Worm (Caenorhabditis elegans) whole organism, late embryonic: ENCODE data around the gene flp-10.
A peak's percentile ranks its signal among the peaks of the same experiment; 100 is the strongest.

Experiments used
- F13H6.1 ChIP-seq: sonication (generic microtip); optimal IDR thresholded peaks from 2 replicates; lab custom pipeline; 2016; ENCODE audit warnings: missing genetic modification characterization, missing compliant biosample characterization
- K02D7.2 ChIP-seq: sonication (generic microtip); optimal IDR thresholded peaks from 2 replicates; lab custom pipeline; 2017; ENCODE audit warnings: mild to moderate bottlenecking, missing genetic modification characterization, missing compliant biosample characterization
- K09A11.1 ChIP-seq: sonication (generic microtip); optimal IDR thresholded peaks from 2 replicates; lab custom pipeline; 2017; ENCODE audit warnings: antibody characterized with exemption, mild to moderate bottlenecking, missing genetic modification characterization, missing compliant biosample characterization; ENCODE audit not compliant: insufficient read depth
- Y22D7AL.16 ChIP-seq: sonication (generic microtip); optimal IDR thresholded peaks from 2 replicates; lab custom pipeline; 2016; ENCODE audit warnings: missing genetic modification characterization, missing compliant biosample characterization
- ceh-18 ChIP-seq: sonication (generic microtip); optimal IDR thresholded peaks from 2 replicates; lab custom pipeline; 2016; ENCODE audit warnings: missing genetic modification characterization, missing compliant biosample characterization
- ceh-22 ChIP-seq: sonication (generic microtip); optimal IDR thresholded peaks from 2 replicates; lab custom pipeline; 2017; ENCODE audit warnings: missing biosample characterization, missing genetic modification characterization
- ceh-24 ChIP-seq: sonication (generic microtip); optimal IDR thresholded peaks from 2 replicates; lab custom pipeline; 2016; ENCODE audit warnings: mild to moderate bottlenecking, missing genetic modification characterization, missing compliant biosample characterization
- ceh-30 ChIP-seq: fragments of 150-350 bp; optimal IDR thresholded peaks from 2 replicates; lab custom pipeline; 2014; ENCODE audit warnings: missing biosample characterization, missing genetic modification characterization
- ceh-31 ChIP-seq: sonication (generic microtip); optimal IDR thresholded peaks from 2 replicates; lab custom pipeline; 2016; ENCODE audit warnings: missing genetic modification characterization, missing compliant biosample characterization
- ceh-34 ChIP-seq: sonication (generic microtip); optimal IDR thresholded peaks from 2 replicates; lab custom pipeline; 2016; ENCODE audit warnings: mild to moderate bottlenecking, missing genetic modification characterization, missing compliant biosample characterization
- ceh-48 ChIP-seq: sonication (generic microtip); optimal IDR thresholded peaks from 2 replicates; lab custom pipeline; 2016; ENCODE audit warnings: missing genetic modification characterization, inconsistent platforms, missing compliant biosample characterization
- elt-2 ChIP-seq: sonication (generic microtip); optimal IDR thresholded peaks from 2 replicates; lab custom pipeline; 2016; ENCODE audit warnings: missing genetic modification reagents, missing genetic modification characterization, missing compliant biosample characterization
- ets-4 ChIP-seq: sonication (generic microtip); optimal IDR thresholded peaks from 2 replicates; lab custom pipeline; 2016; ENCODE audit warnings: missing genetic modification characterization, missing compliant biosample characterization
- fax-1 ChIP-seq: sonication (generic microtip); optimal IDR thresholded peaks from 2 replicates; lab custom pipeline; 2016; ENCODE audit warnings: missing genotype, missing genetic modification characterization, missing compliant biosample characterization
- gmeb-2 ChIP-seq: sonication (generic microtip); optimal IDR thresholded peaks from 2 replicates; lab custom pipeline; 2016; ENCODE audit warnings: missing genetic modification characterization, inconsistent platforms, missing compliant biosample characterization
- hlh-13 ChIP-seq: fragments of 200-800 bp; sonication (Bioruptor generic); optimal IDR thresholded peaks from 2 replicates; lab custom pipeline; 2018; ENCODE audit warnings: mild to moderate bottlenecking, missing genetic modification characterization, missing compliant biosample characterization
- hlh-30 ChIP-seq: sonication (generic microtip); optimal IDR thresholded peaks from 2 replicates; lab custom pipeline; 2017; ENCODE audit warnings: antibody characterized with exemption, missing genetic modification characterization, missing compliant biosample characterization; ENCODE audit not compliant: insufficient read depth
- lin-11 ChIP-seq: fragments of 200-800 bp; sonication (Bioruptor generic); optimal IDR thresholded peaks from 2 replicates; lab custom pipeline; 2018; ENCODE audit warnings: mild to moderate bottlenecking, missing genetic modification characterization, missing compliant biosample characterization
- madf-2 ChIP-seq: sonication (generic microtip); optimal IDR thresholded peaks from 2 replicates; lab custom pipeline; 2017; ENCODE audit warnings: missing genetic modification characterization, missing compliant biosample characterization
- mec-3 ChIP-seq: sonication (generic microtip); optimal IDR thresholded peaks from 2 replicates; lab custom pipeline; 2016; ENCODE audit warnings: borderline replicate concordance, missing genetic modification characterization, missing compliant biosample characterization
- nfya-1 ChIP-seq: sonication (generic microtip); optimal IDR thresholded peaks from 2 replicates; lab custom pipeline; 2017; ENCODE audit warnings: missing genetic modification characterization, mild to moderate bottlenecking, missing compliant biosample characterization, antibody characterized with exemption, moderate library complexity
- npax-4 ChIP-seq: sonication (generic microtip); optimal IDR thresholded peaks from 2 replicates; lab custom pipeline; 2016; ENCODE audit warnings: missing genetic modification characterization, missing compliant biosample characterization
- odd-2 ChIP-seq: sonication (generic microtip); optimal IDR thresholded peaks from 2 replicates; lab custom pipeline; 2017; ENCODE audit warnings: antibody characterized with exemption, mild to moderate bottlenecking, missing genetic modification characterization, missing compliant biosample characterization
- pag-3 ChIP-seq: sonication (generic microtip); optimal IDR thresholded peaks from 2 replicates; lab custom pipeline; 2016; ENCODE audit warnings: missing compliant biosample characterization, missing genetic modification characterization, borderline replicate concordance
- pros-1 ChIP-seq: fragments of 150-350 bp; optimal IDR thresholded peaks from 2 replicates; lab custom pipeline; 2014; ENCODE audit warnings: missing biosample characterization, missing genetic modification reagents, missing genetic modification characterization
- sox-4 ChIP-seq: sonication (generic microtip); optimal IDR thresholded peaks from 2 replicates; lab custom pipeline; 2017; ENCODE audit warnings: mild to moderate bottlenecking, missing genetic modification characterization, inconsistent platforms, missing compliant biosample characterization
- tbx-2 ChIP-seq: sonication (generic microtip); optimal IDR thresholded peaks from 2 replicates; lab custom pipeline; 2016; ENCODE audit warnings: missing genetic modification characterization, missing compliant biosample characterization
- unc-3 ChIP-seq, 2 experiments: fragments of 200-800 bp in 1 of 2; sonication (Bioruptor generic) in 1 of 2; sonication (generic microtip) in 1 of 2; conservative IDR thresholded peaks in 1 of 2; optimal IDR thresholded peaks in 1 of 2; 2 replicates each; pipeline versions ENCODE4 v1.3.6 to Lab custom; 2016 to 2022; ENCODE audit warnings: missing compliant biosample characterization in 2 of 2, missing genetic modification characterization in 2 of 2, missing genetic modification reagents in 1 of 2
- unc-42 ChIP-seq: sonication (generic microtip); optimal IDR thresholded peaks from 2 replicates; lab custom pipeline; 2016; ENCODE audit warnings: missing genotype, missing genetic modification characterization, missing compliant biosample characterization
- unc-55 ChIP-seq: sonication (generic microtip); optimal IDR thresholded peaks from 2 replicates; lab custom pipeline; 2017; ENCODE audit warnings: missing biosample characterization, missing genetic modification reagents, missing genetic modification characterization
- zip-5 ChIP-seq: sonication (generic microtip); optimal IDR thresholded peaks from 2 replicates; lab custom pipeline; 2016; ENCODE audit warnings: missing genetic modification characterization, missing compliant biosample characterization

flp-10 gene

DNA sequence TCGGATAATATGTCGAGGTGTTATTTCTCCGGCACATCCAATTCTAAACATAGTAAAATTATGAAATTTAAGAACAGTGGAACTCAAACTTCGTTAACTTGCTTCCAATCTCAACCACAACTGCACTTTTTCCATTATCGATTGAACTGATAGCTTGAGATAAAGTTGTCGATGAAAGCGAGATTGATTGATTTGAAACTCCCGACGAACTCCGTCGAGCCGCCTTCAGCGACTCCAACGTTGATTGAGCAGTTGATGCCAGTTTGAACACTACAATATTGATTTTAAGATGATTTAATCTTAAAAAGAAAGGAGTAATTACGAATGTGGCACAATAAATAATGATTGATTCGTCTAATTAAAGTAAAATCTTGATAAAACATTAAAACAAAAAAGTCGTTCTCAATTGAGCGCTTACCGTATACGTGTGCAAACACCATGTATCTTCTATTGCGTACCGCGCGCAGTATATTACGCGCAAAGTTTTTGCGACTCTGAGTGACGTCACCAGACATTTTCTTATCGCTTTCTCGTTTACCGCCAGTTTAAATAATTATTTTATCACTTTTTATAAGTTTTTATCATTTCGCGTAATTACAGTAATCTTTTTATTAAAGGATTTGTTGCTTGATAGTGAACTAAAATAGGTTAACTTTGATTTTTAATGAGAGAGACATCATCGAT, 33.7 kb downstream of the flp-10 start, which contains the start of gene arp-11:
Gene arp-11 (minus strand): TSS at position 51 of the 684 bp plus-strand sequence.
- peak; percentile 38 for TF ChIP-seq nfya-1 (tag; lab: Kevin White, UChicago)
- peak; percentile 25 for TF ChIP-seq tbx-2 (tag; lab: Kevin White, UChicago)
- peak; percentile 36 for TF ChIP-seq unc-55 (GFP tag; lab: Kevin White, UChicago)
- no peak for TF ChIP-seq pag-3 (tag; lab: Kevin White, UChicago)
- peak; percentile 10 for TF ChIP-seq unc-42 (tag; lab: Kevin White, UChicago)
- no peak for TF ChIP-seq pros-1
- TF ChIP-seq elt-2, result peak; percentile 87

DNA sequence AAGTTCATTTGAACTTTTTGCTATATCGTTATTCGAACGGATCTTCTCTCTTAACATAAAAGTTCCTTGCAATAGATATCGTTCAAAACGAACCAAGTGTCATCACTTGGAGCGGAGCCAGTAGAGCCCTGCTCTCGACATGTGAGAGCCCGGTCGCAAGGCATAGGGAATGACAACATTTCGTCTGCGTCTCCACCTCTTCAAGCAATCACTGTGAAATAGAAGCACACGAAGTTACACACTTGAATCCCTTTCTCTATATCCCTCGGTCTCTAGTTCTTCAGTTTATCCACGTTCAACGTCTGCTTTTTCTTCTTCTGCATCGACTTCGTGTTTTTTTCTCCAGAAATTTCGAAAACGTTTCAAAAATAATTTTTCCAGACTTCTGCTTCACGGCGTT, 34.7 kb downstream of the flp-10 start, which contains the start of gene C49H3.6:
Gene C49H3.6 (plus strand): TSS at position 380 of the 400 bp plus-strand sequence.
- TF ChIP-seq unc-55 (GFP tag; lab: Kevin White, UChicago) (peak; percentile 22), unc-42 (tag; lab: Kevin White, UChicago) (peak; percentile 8), hlh-30 (tag; lab: Kevin White, UChicago) (peak; percentile 44), pag-3 (tag; lab: Kevin White, UChicago) (no peak), nfya-1 (tag; lab: Kevin White, UChicago) (peak; percentile 26), ceh-22 (tag; lab: Kevin White, UChicago) (peak; percentile 38), ceh-31 (peak; percentile 19), fax-1 (tag; lab: Kevin White, UChicago) (no peak)

ce11 chrIV:7906643-7907042, 37.9 kb downstream of the flp-10 start:
- no peak for TF ChIP-seq ceh-30 (tag; lab: Kevin White, UChicago)

DNA sequence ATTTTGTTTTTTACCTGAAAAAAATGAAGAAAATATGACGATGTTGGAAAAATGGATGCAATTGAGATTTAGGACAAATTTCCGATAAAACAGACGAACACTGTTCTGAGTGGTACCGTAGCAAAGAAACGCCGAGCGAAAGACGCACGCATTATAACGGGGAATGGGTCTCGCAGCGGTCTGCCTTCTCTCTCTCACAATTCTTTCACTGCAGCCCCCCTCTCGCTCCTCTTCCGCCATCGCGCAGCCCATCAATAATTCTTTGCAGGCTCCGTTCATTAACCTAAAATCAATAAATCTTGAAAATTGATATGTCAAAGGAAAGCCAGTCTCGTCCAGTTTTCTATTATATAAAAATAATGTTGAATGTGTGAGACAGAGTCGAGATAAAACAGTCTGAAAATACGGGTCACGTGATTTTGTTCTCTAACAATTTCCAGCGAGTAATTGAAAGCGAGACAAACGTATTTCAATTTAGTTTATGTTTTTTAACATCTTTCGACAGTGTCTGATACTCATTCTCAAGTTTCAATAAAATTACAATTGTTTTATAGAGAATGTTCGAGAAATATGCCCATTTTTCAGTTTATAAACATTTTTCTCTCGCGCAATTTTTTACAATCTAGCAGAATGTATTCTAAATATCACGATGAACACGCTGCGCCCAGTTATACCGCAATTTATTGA, 40.9 kb downstream of the flp-10 start:
- TF ChIP-seq ceh-24 (tag; lab: Kevin White, UChicago), result no peak
- peak; percentile 16 for TF ChIP-seq ceh-18 (tag; lab: Kevin White, UChicago)
- TF ChIP-seq unc-42 (tag; lab: Kevin White, UChicago), result peak; percentile 36
- peak; percentile 9 for TF ChIP-seq nfya-1 (tag; lab: Kevin White, UChicago)
- no peak for TF ChIP-seq npax-4 (tag; lab: Kevin White, UChicago)
- peak; percentile 71 for TF ChIP-seq ceh-48 (tag; lab: Kevin White, UChicago)
- TF ChIP-seq zip-5 (tag; lab: Kevin White, UChicago), result no peak
- no peak for TF ChIP-seq gmeb-2 (tag; lab: Kevin White, UChicago)
- no peak for TF ChIP-seq odd-2 (tag; lab: Kevin White, UChicago)
- TF ChIP-seq elt-2, result no peak
- TF ChIP-seq tbx-2 (tag; lab: Kevin White, UChicago), result peak; percentile 3
- peak; percentile 42 for TF ChIP-seq ceh-34 (tag; lab: Kevin White, UChicago)
- no peak for TF ChIP-seq K09A11.1 (tag; lab: Kevin White, UChicago)
- TF ChIP-seq hlh-30 (tag; lab: Kevin White, UChicago), result peak; percentile 68
- TF ChIP-seq F13H6.1, result no peak
- TF ChIP-seq ceh-30 (tag; lab: Kevin White, UChicago), result peak; percentile 6
- no peak for TF ChIP-seq K02D7.2 (tag; lab: Kevin White, UChicago)
- TF ChIP-seq lin-11, result no peak

DNA sequence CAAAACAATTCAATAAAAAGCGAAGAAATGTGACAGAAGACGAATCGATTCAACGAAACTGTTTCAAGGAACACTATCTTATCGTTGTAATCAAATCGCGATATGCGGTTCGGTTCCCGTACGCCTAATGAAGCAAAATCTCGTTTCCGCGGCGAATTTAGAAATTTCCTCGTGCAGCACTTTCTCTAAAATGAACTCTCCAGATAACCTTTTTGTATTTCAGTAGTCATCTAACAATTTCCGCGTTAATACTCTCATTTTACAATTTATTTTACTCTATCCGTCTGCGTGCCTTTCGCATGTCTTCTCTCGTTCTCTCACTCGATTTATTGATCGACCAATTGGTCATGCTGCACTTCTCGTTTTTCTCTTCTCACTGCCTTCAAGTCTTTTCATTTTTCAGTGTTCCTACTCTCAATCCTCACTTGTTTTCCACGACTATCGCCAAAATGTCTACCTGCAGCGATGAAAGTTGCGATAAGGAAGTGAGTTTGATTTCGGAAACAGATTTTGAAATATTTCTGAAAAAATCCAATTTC, 41.6 kb downstream of the flp-10 start, which contains the start of the genes npp-27 and ntl-4:
Gene npp-27 (minus strand): TSS at position 51 of the 539 bp plus-strand sequence.
Gene ntl-4 (plus strand): TSS at position 379 of the 539 bp plus-strand sequence.
- peak; percentile 4 for TF ChIP-seq nfya-1 (tag; lab: Kevin White, UChicago)
- peak; percentile 24 for TF ChIP-seq ceh-48 (tag; lab: Kevin White, UChicago)
- no peak for TF ChIP-seq madf-2 (tag; lab: Kevin White, UChicago)

- TF ChIP-seq npax-4 (tag; lab: Kevin White, UChicago) (no peak), Y22D7AL.16 (no peak), mec-3 (tag; lab: Kevin White, UChicago) (no peak), hlh-13 (no peak), ets-4 (no peak), unc-3 (GFP tag; conservative IDR thresholded peaks at IDR 0.05; lab: Robert Waterston, UW) (no peak), unc-3 (tag; optimal IDR thresholded peaks at IDR 0.05; lab: Kevin White, UChicago) (no peak), gmeb-2 (tag; lab: Kevin White, UChicago) (no peak), sox-4 (tag; lab: Kevin White, UChicago) (no peak)
These were observed 46.3 kb downstream of the flp-10 start, which contains the start of gene C49H3.4 for ce11 chrIV:7914991-7915390. TSS of gene C49H3.4 (plus strand) at chrIV:7915291.
